Fruit fly (Drosophila melanogaster): ENCODE results near the gene vilya.
A peak's percentile ranks its signal among the peaks of the same experiment; 100 is the strongest.

vilya gene

DNA sequence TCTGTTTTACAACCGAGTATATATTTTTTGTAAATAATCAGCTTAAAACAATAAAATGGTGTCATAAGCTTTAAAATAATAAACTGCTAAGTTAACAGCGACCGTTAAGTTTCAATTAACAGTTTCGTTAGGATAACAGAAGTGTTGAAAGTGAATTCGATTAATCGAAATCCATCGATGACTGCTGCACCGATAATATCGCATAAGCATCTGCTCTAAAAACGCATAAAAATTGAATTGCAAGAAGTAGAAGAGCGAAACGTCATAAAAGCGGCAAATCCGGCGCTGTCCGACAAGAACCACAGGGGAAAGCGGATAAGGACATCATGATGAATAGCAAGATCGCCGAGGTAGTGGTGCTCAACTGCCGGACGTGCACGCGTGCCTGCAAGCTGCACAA, 1.0 kb downstream of the vilya start, which contains the start of gene dwg (continued):
- no peak for TF ChIP-seq tap (tag; optimal IDR thresholded peaks at IDR 0.05)
- TF ChIP-seq pum (GFP tag; optimal IDR thresholded peaks at IDR 0.05): no peak
- no peak for TF ChIP-seq Atf3 (GFP tag; optimal IDR thresholded peaks at IDR 0.05)
- no peak for TF ChIP-seq CG15269 (tag; optimal IDR thresholded peaks at IDR 0.05)
- TF ChIP-seq dati (GFP tag; IDR thresholded peaks at IDR 0.05): no peak
- no peak for TF ChIP-seq peb (GFP tag; IDR thresholded peaks at IDR 0.05)
- no peak for TF ChIP-seq sens (GFP tag)
- peak; percentile 28 for TF ChIP-seq gfzf (GFP tag; optimal IDR thresholded peaks at IDR 0.05)
- no peak for TF ChIP-seq CG9609 (GFP tag; optimal IDR thresholded peaks at IDR 0.05)
- TF ChIP-seq CG1529 (GFP tag; optimal IDR thresholded peaks at IDR 0.05): no peak
- TF ChIP-seq CG13296 (GFP tag; optimal IDR thresholded peaks at IDR 0.05): no peak
- TF ChIP-seq CG8359 (GFP tag; optimal IDR thresholded peaks at IDR 0.05; ENCODE audit: borderline replicate concordance): no peak
- no peak for TF ChIP-seq CG10321 (GFP tag; IDR thresholded peaks at IDR 0.05)
- no peak for TF ChIP-seq lov (optimal IDR thresholded peaks at IDR 0.05)
- TF ChIP-seq lov (GFP tag; IDR thresholded peaks at IDR 0.05): no peak
- TF ChIP-seq CG12104 (GFP tag; optimal IDR thresholded peaks at IDR 0.05): no peak
- peak; percentile 87 for TF ChIP-seq unc-4 (GFP tag; IDR thresholded peaks at IDR 0.05; ENCODE audit: partially characterized antibody)
- no peak for TF ChIP-seq Hr78 (GFP tag; optimal IDR thresholded peaks at IDR 0.05)
- TF ChIP-seq vfl (GFP tag; optimal IDR thresholded peaks at IDR 0.05): no peak
- TF ChIP-seq CG3163 (GFP tag; optimal IDR thresholded peaks at IDR 0.05): no peak
- no peak for TF ChIP-seq ash1 (GFP tag; optimal IDR thresholded peaks at IDR 0.05)
- no peak for TF ChIP-seq Taf1 (GFP tag; IDR thresholded peaks at IDR 0.05)
- TF ChIP-seq CG17385 (GFP tag; optimal IDR thresholded peaks at IDR 0.05): no peak
- peak; percentile 90 for TF ChIP-seq bbx (GFP tag; IDR thresholded peaks at IDR 0.05; ENCODE audit: partially characterized antibody)
- no peak for TF ChIP-seq CG12391 (tag; optimal IDR thresholded peaks at IDR 0.05)
- TF ChIP-seq Awh (GFP tag; IDR thresholded peaks at IDR 0.05): no peak
- no peak for TF ChIP-seq chif (GFP tag; optimal IDR thresholded peaks at IDR 0.05)
- TF ChIP-seq CG18011 (GFP tag; optimal IDR thresholded peaks at IDR 0.05): no peak
- no peak for TF ChIP-seq maf-S (GFP tag; optimal IDR thresholded peaks at IDR 0.05)
- TF ChIP-seq Rx (GFP tag; IDR thresholded peaks at IDR 0.05): no peak
- no peak for TF ChIP-seq Sox100B (GFP tag; optimal IDR thresholded peaks at IDR 0.05)
- TF ChIP-seq nom (GFP tag; optimal IDR thresholded peaks at IDR 0.05): no peak
- no peak for TF ChIP-seq Eip74EF (GFP tag; optimal IDR thresholded peaks at IDR 0.05)
- no peak for TF ChIP-seq NC2α (GFP tag; optimal IDR thresholded peaks at IDR 0.05)
- TF ChIP-seq CG1602 (GFP tag; optimal IDR thresholded peaks at IDR 0.05): no peak
- TF ChIP-seq CkIIα-i1 (GFP tag; IDR thresholded peaks at IDR 0.05): no peak
- TF ChIP-seq CG6791 (GFP tag; IDR thresholded peaks at IDR 0.05; ENCODE audit: partially characterized antibody): peak; percentile 87
- TF ChIP-seq hbn (GFP tag; IDR thresholded peaks at IDR 0.05; ENCODE audit: partially characterized antibody): peak; percentile 83
- TF ChIP-seq CG42726 (GFP tag; IDR thresholded peaks at IDR 0.05; ENCODE audit: partially characterized antibody): peak; percentile 66; the same call in 1 of the 2 replicates
- peak; percentile 57 for TF ChIP-seq CG15514 (GFP tag; optimal IDR thresholded peaks at IDR 0.05)
- no peak for TF ChIP-seq Trl (optimal IDR thresholded peaks at IDR 0.05)
- no peak for TF ChIP-seq Trl (GFP tag; optimal IDR thresholded peaks at IDR 0.05)
- TF ChIP-seq CG4730 (GFP tag; IDR thresholded peaks at IDR 0.05): no peak
- no peak for TF ChIP-seq CG31441 (GFP tag; IDR thresholded peaks at IDR 0.05)
- TF ChIP-seq lola (GFP tag; optimal IDR thresholded peaks at IDR 0.05): no peak
- no peak for TF ChIP-seq scrt (GFP tag; optimal IDR thresholded peaks at IDR 0.05)
- no peak for TF ChIP-seq Fer3 (tag; optimal IDR thresholded peaks at IDR 0.05)
- TF ChIP-seq sens-2 (GFP tag; IDR thresholded peaks at IDR 0.05): no peak
- TF ChIP-seq CG6254 (GFP tag; optimal IDR thresholded peaks at IDR 0.05): no peak
- no peak for TF ChIP-seq dpn (GFP tag; optimal IDR thresholded peaks at IDR 0.05)
- no peak for TF ChIP-seq ro (GFP tag; IDR thresholded peaks at IDR 0.05)
